Fruit fly (Drosophila melanogaster) whole organism, embryonic: Measurements from ENCODE around the gene CG16790.

ENCODE experiments used
- ATbp ChIP-seq: fragments of 200-800 bp; sonication (Bioruptor generic); optimal IDR thresholded peaks from 2 replicates; lab custom pipeline; 2017; ENCODE audit warnings: missing biosample characterization, mild to moderate bottlenecking, missing genetic modification characterization, missing genetic modification reagents
- Asciz ChIP-seq: fragments of 200-800 bp; sonication (Bioruptor generic); optimal IDR thresholded peaks from 2 replicates; lab custom pipeline; 2017; ENCODE audit warnings: missing biosample characterization, mild to moderate bottlenecking, missing genetic modification characterization, missing genetic modification reagents
- Atf6 ChIP-seq: fragments of 200-800 bp; sonication (Bioruptor generic); IDR thresholded peaks from 2 replicates; pipeline ENCODE4 v1.3.6; 2022; ENCODE audit warnings: missing biosample characterization, missing genetic modification characterization
- B-H2 ChIP-seq: fragments of 200-800 bp; sonication (Bioruptor generic); optimal IDR thresholded peaks from 2 replicates; lab custom pipeline; 2018; ENCODE audit warnings: missing biosample characterization, mild to moderate bottlenecking, missing genetic modification characterization
- CG12071 ChIP-seq: fragments of 200-800 bp; sonication (Bioruptor generic); optimal IDR thresholded peaks from 3 replicates; lab custom pipeline; 2018; ENCODE audit warnings: missing biosample characterization, mild to moderate bottlenecking, missing genetic modification characterization
- CG12219 ChIP-seq: fragments of 200-800 bp; sonication (Bioruptor generic); optimal IDR thresholded peaks from 3 replicates; lab custom pipeline; 2018; ENCODE audit warnings: missing biosample characterization, mild to moderate bottlenecking, missing genetic modification characterization
- CG13287 ChIP-seq: fragments of 200-800 bp; sonication (Bioruptor generic); IDR thresholded peaks from 2 replicates; pipeline ENCODE4 v1.3.6; 2022; ENCODE audit warnings: missing biosample characterization, missing genetic modification characterization; ENCODE audit not compliant: partially characterized antibody
- CG14965 ChIP-seq: fragments of 200-800 bp; sonication (Bioruptor generic); optimal IDR thresholded peaks from 2 replicates; lab custom pipeline; 2016; ENCODE audit warnings: missing biosample characterization, missing genetic modification characterization, borderline replicate concordance
- CG16813 ChIP-seq: fragments of 200-800 bp; sonication (Bioruptor generic); IDR thresholded peaks from 3 replicates; pipeline ENCODE4 v1.3.6; 2022; ENCODE audit warnings: missing biosample characterization, missing genetic modification characterization; ENCODE audit not compliant: partially characterized antibody
- CG17359 ChIP-seq: fragments of 200-800 bp; sonication (Bioruptor generic); optimal IDR thresholded peaks from 3 replicates; lab custom pipeline; 2018; ENCODE audit warnings: missing biosample characterization, mild to moderate bottlenecking, missing genetic modification characterization, moderate library complexity
- CG17385 ChIP-seq: fragments of 200-800 bp; sonication (Bioruptor generic); optimal IDR thresholded peaks from 3 replicates; lab custom pipeline; 2018; ENCODE audit warnings: missing biosample characterization, mild to moderate bottlenecking, missing genetic modification characterization
- CG17568 ChIP-seq: fragments of 200-800 bp; sonication (Bioruptor generic); optimal IDR thresholded peaks from 2 replicates; lab custom pipeline; 2018; ENCODE audit warnings: missing biosample characterization, mild to moderate bottlenecking, missing genetic modification characterization, moderate library complexity
- CG18262 ChIP-seq: fragments of 200-800 bp; optimal IDR thresholded peaks from 3 replicates; lab custom pipeline; 2019; ENCODE audit warnings: missing biosample characterization, mild to moderate bottlenecking, missing genetic modification characterization, moderate library complexity
- CG2202 ChIP-seq: fragments of 200-800 bp; sonication (Bioruptor generic); optimal IDR thresholded peaks from 2 replicates; lab custom pipeline; 2018; ENCODE audit warnings: missing biosample characterization, mild to moderate bottlenecking, missing genetic modification characterization
- CG2678 ChIP-seq: fragments of 200-800 bp; sonication (Bioruptor generic); optimal IDR thresholded peaks from 3 replicates; lab custom pipeline; 2019; ENCODE audit warnings: missing biosample characterization, mild to moderate bottlenecking, missing genetic modification characterization, moderate library complexity
- CG31365 ChIP-seq: fragments of 200-800 bp; sonication (Bioruptor generic); optimal IDR thresholded peaks from 2 replicates; lab custom pipeline; 2018; ENCODE audit warnings: missing biosample characterization, mild to moderate bottlenecking, missing genetic modification characterization
- CG31388 ChIP-seq: fragments of 200-800 bp; sonication (Bioruptor generic); optimal IDR thresholded peaks from 2 replicates; lab custom pipeline; 2016; ENCODE audit warnings: missing biosample characterization, missing genetic modification characterization
- CG3281 ChIP-seq: fragments of 200-800 bp; sonication (Bioruptor generic); optimal IDR thresholded peaks from 3 replicates; lab custom pipeline; 2017; ENCODE audit warnings: missing biosample characterization, mild to moderate bottlenecking, missing genetic modification characterization
- CG4854 ChIP-seq: fragments of 200-800 bp; sonication (Bioruptor generic); optimal IDR thresholded peaks from 2 replicates; lab custom pipeline; 2016; ENCODE audit warnings: missing biosample characterization, missing genetic modification characterization, inconsistent platforms
- CG6683 ChIP-seq: fragments of 200-800 bp; sonication (Bioruptor generic); optimal IDR thresholded peaks from 2 replicates; lab custom pipeline; 2017; ENCODE audit warnings: missing biosample characterization, mild to moderate bottlenecking, missing genetic modification characterization, missing genetic modification reagents
- CG7987 ChIP-seq: fragments of 200-800 bp; sonication (Bioruptor generic); optimal IDR thresholded peaks from 2 replicates; lab custom pipeline; 2018; ENCODE audit warnings: missing biosample characterization, mild to moderate bottlenecking, missing genetic modification characterization, moderate library complexity
- CG8359 ChIP-seq: fragments of 200-800 bp; sonication (Bioruptor generic); optimal IDR thresholded peaks from 2 replicates; lab custom pipeline; 2017; ENCODE audit warnings: missing biosample characterization, mild to moderate bottlenecking, missing genetic modification characterization, borderline replicate concordance
- Dek ChIP-seq: fragments of 200-800 bp; sonication (Bioruptor generic); optimal IDR thresholded peaks from 3 replicates; lab custom pipeline; 2019; ENCODE audit warnings: missing biosample characterization, mild to moderate bottlenecking, missing genetic modification characterization, moderate library complexity
- Dip2 ChIP-seq: fragments of 200-800 bp; sonication (Bioruptor generic); IDR thresholded peaks from 2 replicates; pipeline ENCODE4 v1.3.6; 2022; ENCODE audit warnings: missing biosample characterization, missing genetic modification characterization
- Ets65A ChIP-seq: fragments of 200-800 bp; sonication (Bioruptor generic); peaks from one replicate; lab custom pipeline; 2016; ENCODE audit warnings: missing biosample characterization, missing genetic modification characterization
- Med ChIP-seq: fragments of 200-800 bp; sonication (Bioruptor generic); peaks from one replicate; lab custom pipeline; 2016; ENCODE audit warnings: missing biosample characterization, missing genetic modification characterization, mild to moderate bottlenecking, inconsistent platforms, moderate library complexity
- Meics ChIP-seq: fragments of 200-800 bp; sonication (Bioruptor generic); optimal IDR thresholded peaks from 2 replicates; lab custom pipeline; 2017; ENCODE audit warnings: missing biosample characterization, mild to moderate bottlenecking, missing genetic modification characterization
- Nf-YB ChIP-seq: fragments of 200-800 bp; sonication (Bioruptor generic); optimal IDR thresholded peaks from 3 replicates; lab custom pipeline; 2019; ENCODE audit warnings: missing biosample characterization, mild to moderate bottlenecking, missing genetic modification characterization, moderate library complexity
- NfI ChIP-seq: fragments of 200-800 bp; sonication (Bioruptor generic); optimal IDR thresholded peaks from 3 replicates; lab custom pipeline; 2018; ENCODE audit warnings: missing biosample characterization, mild to moderate bottlenecking, missing genetic modification characterization, moderate library complexity
- PHDP ChIP-seq: fragments of 200-800 bp; sonication (Bioruptor generic); optimal IDR thresholded peaks from 3 replicates; lab custom pipeline; 2018; ENCODE audit warnings: missing biosample characterization, mild to moderate bottlenecking, missing genetic modification characterization, moderate library complexity
- Pdp1 ChIP-seq, 2 experiments: fragments of 200-800 bp; sonication (Bioruptor generic); optimal IDR thresholded peaks; 3 replicates each; lab custom pipeline; 2016; ENCODE audit warnings: missing biosample characterization in 2 of 2, missing genetic modification characterization in 2 of 2, mild to moderate bottlenecking in 1 of 2, moderate library complexity in 1 of 2
- Sox100B ChIP-seq: fragments of 200-800 bp; sonication (Bioruptor generic); optimal IDR thresholded peaks from 3 replicates; lab custom pipeline; 2018; ENCODE audit warnings: missing biosample characterization, mild to moderate bottlenecking, missing genetic modification characterization
- Spps ChIP-seq: fragments of 200-800 bp; sonication (Bioruptor generic); optimal IDR thresholded peaks from 2 replicates; lab custom pipeline; 2018; ENCODE audit warnings: missing biosample characterization, mild to moderate bottlenecking, missing genetic modification characterization
- ase ChIP-seq: fragments of 200-800 bp; sonication (Bioruptor generic); IDR thresholded peaks from 3 replicates; pipeline ENCODE4 v1.3.6; 2022; ENCODE audit warnings: missing biosample characterization, missing genetic modification characterization
- bab2 ChIP-seq: fragments of 200-800 bp; sonication (Bioruptor generic); optimal IDR thresholded peaks from 2 replicates; lab custom pipeline; 2016; ENCODE audit warnings: missing biosample characterization, missing genetic modification characterization
- cg ChIP-seq: fragments of 200-800 bp; sonication (Bioruptor generic); optimal IDR thresholded peaks from 3 replicates; lab custom pipeline; 2019; ENCODE audit warnings: missing biosample characterization, mild to moderate bottlenecking, missing genetic modification characterization, moderate library complexity
- chinmo ChIP-seq: fragments of 200-800 bp; sonication (Bioruptor generic); IDR thresholded peaks from 4 replicates; pipeline ENCODE4 v1.3.6; 2022; ENCODE audit warnings: missing biosample characterization, missing genetic modification characterization; ENCODE audit not compliant: partially characterized antibody
- cwo ChIP-seq: fragments of 200-800 bp; sonication (Bioruptor generic); optimal IDR thresholded peaks from 3 replicates; lab custom pipeline; 2017; ENCODE audit warnings: missing biosample characterization, missing genetic modification characterization, mild to moderate bottlenecking, moderate library complexity, missing genetic modification reagents
- fd64A ChIP-seq: fragments of 200-800 bp; sonication (Bioruptor generic); optimal IDR thresholded peaks from 3 replicates; lab custom pipeline; 2018; ENCODE audit warnings: missing biosample characterization, mild to moderate bottlenecking, missing genetic modification characterization
- hkb ChIP-seq, 2 experiments: fragments of 200-800 bp in 1 of 2; fragments of >200 bp in 1 of 2; sonication (Bioruptor generic) in 1 of 2; IDR thresholded peaks in 1 of 2; optimal IDR thresholded peaks in 1 of 2; 2 replicates each; pipeline versions ENCODE4 v1.3.6 to Lab custom; 2017 to 2022; ENCODE audit warnings: missing biosample characterization in 1 of 2, missing genetic modification characterization in 1 of 2
- kni ChIP-seq: fragments of 200-800 bp; sonication (Bioruptor generic); optimal IDR thresholded peaks from 3 replicates; lab custom pipeline; 2017; ENCODE audit warnings: mild to moderate bottlenecking, missing biosample characterization, missing genetic modification reagents, missing genetic modification characterization
- lab ChIP-seq: fragments of 200-800 bp; sonication (Bioruptor generic); optimal IDR thresholded peaks from 3 replicates; lab custom pipeline; 2017; ENCODE audit warnings: missing biosample characterization, missing genetic modification characterization, mild to moderate bottlenecking, moderate library complexity, missing genetic modification reagents
- onecut ChIP-seq: fragments of 200-800 bp; sonication (Bioruptor generic); IDR thresholded peaks from 2 replicates; pipeline ENCODE4 v1.3.6; 2022; ENCODE audit warnings: missing biosample characterization, missing genetic modification characterization
- pb ChIP-seq: fragments of 200-800 bp; sonication (Bioruptor generic); optimal IDR thresholded peaks from 3 replicates; lab custom pipeline; 2016; ENCODE audit warnings: missing biosample characterization, missing genetic modification characterization
- run ChIP-seq: fragments of 200-800 bp; sonication (Bioruptor generic); optimal IDR thresholded peaks from 3 replicates; lab custom pipeline; 2018; ENCODE audit warnings: missing biosample characterization, mild to moderate bottlenecking, missing genetic modification characterization
- sd ChIP-seq: fragments of 200-800 bp; sonication (Bioruptor generic); optimal IDR thresholded peaks from 3 replicates; lab custom pipeline; 2018; ENCODE audit warnings: missing biosample characterization, mild to moderate bottlenecking, missing genetic modification characterization, moderate library complexity
- sens ChIP-seq: fragments of 200-800 bp; sonication (Bioruptor generic); peaks from one replicate; lab custom pipeline; 2016; ENCODE audit warnings: missing biosample characterization, missing genetic modification characterization
- sug ChIP-seq: fragments of 200-800 bp; optimal IDR thresholded peaks from 2 replicates; lab custom pipeline; 2019; ENCODE audit warnings: missing biosample characterization, mild to moderate bottlenecking, missing genetic modification characterization, moderate library complexity
- tna ChIP-seq: fragments of 200-800 bp; sonication (Bioruptor generic); IDR thresholded peaks from 2 replicates; pipeline ENCODE4 v1.3.6; 2022; ENCODE audit warnings: missing biosample characterization, missing genetic modification characterization; ENCODE audit not compliant: partially characterized antibody

CG16790 gene

dm6 chr3R:9529913-9530312 lies 40.1 kb downstream of the CG16790 start:
- TF ChIP-seq cwo (GFP tag; lab: Kevin White, UChicago) (peak; percentile 51), Dek (tag; lab: Kevin White, UChicago) (peak; percentile 3), CG17385 (GFP tag; lab: Kevin White, UChicago) (peak; percentile 16), sens (GFP tag; lab: Kevin White, UChicago) (peak; percentile 37), CG2202 (tag; lab: Kevin White, UChicago) (no peak), Meics (GFP tag; lab: Kevin White, UChicago) (no peak), CG13287 (no peak), CG8359 (no peak), Pdp1 (GFP tag; optimal IDR thresholded peaks at IDR 0.05; lab: Kevin White, UChicago) (peak in 1 of 2 experiments; percentile 60), pb (GFP tag; lab: Kevin White, UChicago) (no peak), CG14965 (GFP tag; lab: Kevin White, UChicago) (no peak), Asciz (peak; percentile 30), CG7987 (no peak), sd (tag; lab: Kevin White, UChicago) (peak; percentile 5), fd64A (GFP tag; lab: Kevin White, UChicago) (peak; percentile 36), PHDP (peak; percentile 1), Atf6 (GFP tag; lab: Robert Waterston, UW) (no peak), CG18262 (tag; lab: Kevin White, UChicago) (no peak), CG12219 (GFP tag; lab: Kevin White, UChicago) (peak; percentile 12), CG16813 (GFP tag; lab: Robert Waterston, UW) (no peak), NfI (GFP tag; lab: Kevin White, UChicago) (peak; percentile 10), CG31365 (tag; lab: Kevin White, UChicago) (no peak), CG3281 (GFP tag; lab: Kevin White, UChicago) (peak; percentile 7), Spps (tag; lab: Kevin White, UChicago) (peak; percentile 1), Dip2 (GFP tag; lab: Robert Waterston, UW) (no peak), Nf-YB (GFP tag; lab: Kevin White, UChicago) (peak; percentile 14), hkb (optimal IDR thresholded peaks at IDR 0.05; lab: Kevin White, UChicago) (no peak), hkb (GFP tag; IDR thresholded peaks at IDR 0.05; lab: Robert Waterston, UW) (no peak), CG6683 (no peak), cg (GFP tag; lab: Kevin White, UChicago) (peak; percentile 15), bab2 (GFP tag; lab: Kevin White, UChicago) (no peak), ase (no peak), kni (GFP tag; lab: Kevin White, UChicago) (peak; percentile 26), CG17359 (tag; lab: Kevin White, UChicago) (peak; percentile 14), tna (GFP tag; lab: Robert Waterston, UW) (no peak), CG17568 (peak; percentile 37), CG4854 (no peak), Med (GFP tag; lab: Kevin White, UChicago) (peak; percentile 74), CG2678 (tag; lab: Kevin White, UChicago) (peak; percentile 8), CG12071 (GFP tag; lab: Kevin White, UChicago) (peak; percentile 55), onecut (no peak), B-H2 (GFP tag; lab: Kevin White, UChicago) (no peak), lab (GFP tag; lab: Kevin White, UChicago) (peak; percentile 6), CG31388 (GFP tag; lab: Kevin White, UChicago) (no peak), ATbp (peak; percentile 32), chinmo (GFP tag; lab: Robert Waterston, UW) (0 out of 4 replicates have a peak, but pooled peaks have one; percentile 32), run (tag; lab: Kevin White, UChicago) (peak; percentile 34), Sox100B (GFP tag; lab: Kevin White, UChicago) (peak; percentile 2), Ets65A (GFP tag; lab: Kevin White, UChicago) (peak; percentile 80), sug (tag; lab: Kevin White, UChicago) (peak; percentile 5)
- TF ChIP-seq, all 482 proteins: peak for 28
